Fruit fly (Drosophila melanogaster): ENCODE data around the gene CG12991.

The CG12991 gene

DNA sequence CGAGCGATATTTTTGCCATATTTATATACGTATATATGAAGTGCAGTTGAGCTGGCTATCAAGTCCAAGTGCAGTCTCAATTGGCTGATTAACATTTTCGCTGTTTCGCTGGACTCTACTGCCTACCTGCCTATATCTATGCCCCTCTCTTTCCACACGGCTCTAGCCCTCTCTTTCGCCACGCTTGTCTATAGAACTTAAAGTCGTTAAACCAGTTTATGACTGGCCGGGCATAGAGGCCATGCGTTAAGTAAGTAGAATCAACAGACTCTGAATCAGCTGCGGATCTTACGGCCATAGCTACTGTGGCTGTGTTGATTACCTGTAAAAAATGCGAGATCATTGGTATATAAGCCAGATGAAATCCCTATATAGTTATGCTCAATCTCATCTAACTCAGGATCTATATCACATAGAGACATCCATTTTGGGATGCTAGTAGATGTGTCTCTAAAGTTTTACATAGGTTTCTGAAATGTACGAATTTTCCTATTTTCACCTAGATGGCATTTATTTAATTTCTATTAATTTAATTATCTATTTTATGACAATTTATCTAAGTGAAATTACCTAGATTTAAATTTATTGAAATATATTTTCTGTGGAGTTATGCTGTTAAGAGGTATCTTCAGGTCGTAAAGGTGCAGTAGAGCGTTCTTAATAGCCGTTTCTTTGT is 2.1 kb downstream of the CG12991 start (continued):
- TF ChIP-seq Sox15 (GFP tag; optimal IDR thresholded peaks at IDR 0.05), result peak; percentile 18

dm6 chrX:17582650-17583049 is 3.0 kb downstream of the CG12991 start:
- peak; percentile 41 for TF ChIP-seq Eip78C (GFP tag)
- peak; percentile 63 for TF ChIP-seq fkh (GFP tag; optimal IDR thresholded peaks at IDR 0.05)
- TF ChIP-seq Hr4 (GFP tag; optimal IDR thresholded peaks at IDR 0.05), result no peak

DNA sequence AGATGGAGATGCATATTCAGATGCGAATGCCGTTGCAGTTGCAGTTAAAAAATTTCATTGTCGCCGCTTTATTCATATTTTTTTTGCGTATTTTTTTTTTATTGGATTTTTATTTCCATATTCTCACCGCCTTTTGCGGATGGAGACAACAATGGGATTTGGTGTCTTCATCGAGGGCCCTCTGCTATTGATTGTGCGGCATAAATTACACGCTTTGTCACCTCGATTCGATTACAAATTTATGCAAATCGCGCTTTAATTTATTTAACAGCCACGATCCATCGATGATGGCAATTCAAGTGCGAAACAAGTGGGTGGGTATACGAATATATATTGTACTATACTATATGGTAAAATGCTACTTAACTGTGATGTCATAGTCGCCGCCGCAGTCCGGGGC is 4.0 kb downstream of the CG12991 start:
- no peak for TF ChIP-seq Eip75B (GFP tag; optimal IDR thresholded peaks at IDR 0.05)
- TF ChIP-seq Ets96B (tag; optimal IDR thresholded peaks at IDR 0.05), result no peak
- TF ChIP-seq Hr38 (GFP tag; optimal IDR thresholded peaks at IDR 0.05), result no peak
- no peak for TF ChIP-seq acj6 (GFP tag; optimal IDR thresholded peaks at IDR 0.05)
- no peak for TF ChIP-seq CG3919 (GFP tag; optimal IDR thresholded peaks at IDR 0.05)
- TF ChIP-seq Eip78C (GFP tag), result no peak

- TF ChIP-seq CG7368 (GFP tag; optimal IDR thresholded peaks at IDR 0.05), result no peak
- no peak for TF ChIP-seq net (GFP tag; optimal IDR thresholded peaks at IDR 0.05)
- TF ChIP-seq dac (GFP tag; optimal IDR thresholded peaks at IDR 0.05), result no peak
- TF ChIP-seq CG8319 (GFP tag; optimal IDR thresholded peaks at IDR 0.05), result no peak
- no peak for TF ChIP-seq CG6808 (GFP tag; optimal IDR thresholded peaks at IDR 0.05)
- TF ChIP-seq cyc (GFP tag; optimal IDR thresholded peaks at IDR 0.05), result no peak
- no peak for TF ChIP-seq Smox (GFP tag; optimal IDR thresholded peaks at IDR 0.05)
- TF ChIP-seq Ets96B (tag; optimal IDR thresholded peaks at IDR 0.05), result no peak
Observed at dm6 chrX:17585892-17586291, 6.2 kb downstream of the CG12991 start.

dm6 chrX:17588134-17588533 is 8.5 kb downstream of the CG12991 start:
- TF ChIP-seq esn (GFP tag; optimal IDR thresholded peaks at IDR 0.05) (peak; percentile 47), Eip75B (GFP tag; optimal IDR thresholded peaks at IDR 0.05) (peak; percentile 5), CG6276 (GFP tag; optimal IDR thresholded peaks at IDR 0.05) (peak; percentile 11), Lpt (GFP tag; optimal IDR thresholded peaks at IDR 0.05) (no peak), Ets21C (GFP tag; optimal IDR thresholded peaks at IDR 0.05) (no peak), eg (GFP tag; IDR thresholded peaks at IDR 0.05) (no peak), topi (GFP tag; optimal IDR thresholded peaks at IDR 0.05) (no peak), salr (GFP tag; optimal IDR thresholded peaks at IDR 0.05) (no peak), CG7368 (GFP tag; optimal IDR thresholded peaks at IDR 0.05) (no peak), dsx (GFP tag; optimal IDR thresholded peaks at IDR 0.05; ENCODE audit: poor library complexity, severe bottlenecking) (no peak), Blimp-1 (GFP tag; optimal IDR thresholded peaks at IDR 0.05) (no peak), achi (GFP tag; optimal IDR thresholded peaks at IDR 0.05) (peak; percentile 12), CG11762 (GFP tag; optimal IDR thresholded peaks at IDR 0.05; ENCODE audit: insufficient read depth) (no peak), spab (GFP tag; optimal IDR thresholded peaks at IDR 0.05) (no peak), CG4318 (GFP tag; optimal IDR thresholded peaks at IDR 0.05) (no peak), CG8319 (GFP tag; optimal IDR thresholded peaks at IDR 0.05) (no peak), CG6808 (GFP tag; optimal IDR thresholded peaks at IDR 0.05) (peak; percentile 30), fd85E (GFP tag; optimal IDR thresholded peaks at IDR 0.05) (no peak), CG11902 (GFP tag; optimal IDR thresholded peaks at IDR 0.05) (no peak), CG16779 (tag; optimal IDR thresholded peaks at IDR 0.05) (no peak), Hr38 (GFP tag; optimal IDR thresholded peaks at IDR 0.05) (no peak), pdm3 (GFP tag; optimal IDR thresholded peaks at IDR 0.05) (peak; percentile 41), net (GFP tag; optimal IDR thresholded peaks at IDR 0.05) (no peak), CG10669 (GFP tag; optimal IDR thresholded peaks at IDR 0.05) (peak; percentile 15), CG11294 (GFP tag; IDR thresholded peaks at IDR 0.05) (no peak), CG34406 (GFP tag; optimal IDR thresholded peaks at IDR 0.05) (peak; percentile 8), svp (GFP tag) (no peak), Sox14 (GFP tag; optimal IDR thresholded peaks at IDR 0.05) (peak; percentile 11), fd59A (GFP tag; optimal IDR thresholded peaks at IDR 0.05) (no peak), CG6163 (GFP tag; IDR thresholded peaks at IDR 0.05) (no peak), Sox102F (GFP tag; optimal IDR thresholded peaks at IDR 0.05) (no peak), CG9139 (GFP tag; optimal IDR thresholded peaks at IDR 0.05) (no peak), CG10631 (GFP tag; optimal IDR thresholded peaks at IDR 0.05) (peak; percentile 5)
